Fruit fly (Drosophila melanogaster) whole organism, prepupa: ENCODE results near the gene CG14456.
A peak's percentile ranks its signal among the peaks of the same experiment; 100 is the strongest.

Experiments used
- CG31627 ChIP-seq: fragments of 200-800 bp; sonication (Bioruptor generic); optimal IDR thresholded peaks from 3 replicates; lab custom pipeline; 2016; ENCODE audit warnings: missing biosample characterization, missing genetic modification characterization
- CG6163 ChIP-seq: fragments of 200-800 bp; sonication (Bioruptor generic); IDR thresholded peaks from 3 replicates; pipeline ENCODE4 v1.3.6; 2022; ENCODE audit warnings: missing biosample characterization, missing genetic modification characterization
- CG6792 ChIP-seq: fragments of 200-800 bp; sonication (Bioruptor generic); optimal IDR thresholded peaks from 3 replicates; lab custom pipeline; 2016; ENCODE audit warnings: missing biosample characterization, missing genetic modification characterization
- CG8319 ChIP-seq: fragments of 200-800 bp; sonication (Bioruptor generic); optimal IDR thresholded peaks from 3 replicates; lab custom pipeline; 2016; ENCODE audit warnings: missing biosample characterization, missing genetic modification characterization
- eg ChIP-seq: fragments of 200-800 bp; sonication (Bioruptor generic); IDR thresholded peaks from 3 replicates; pipeline ENCODE4 v1.3.6; 2022; ENCODE audit warnings: missing biosample characterization, missing genetic modification characterization
- fd85E ChIP-seq: fragments of 200-800 bp; sonication (Bioruptor generic); optimal IDR thresholded peaks from 3 replicates; lab custom pipeline; 2016; ENCODE audit warnings: missing biosample characterization, missing genetic modification characterization

DNA sequence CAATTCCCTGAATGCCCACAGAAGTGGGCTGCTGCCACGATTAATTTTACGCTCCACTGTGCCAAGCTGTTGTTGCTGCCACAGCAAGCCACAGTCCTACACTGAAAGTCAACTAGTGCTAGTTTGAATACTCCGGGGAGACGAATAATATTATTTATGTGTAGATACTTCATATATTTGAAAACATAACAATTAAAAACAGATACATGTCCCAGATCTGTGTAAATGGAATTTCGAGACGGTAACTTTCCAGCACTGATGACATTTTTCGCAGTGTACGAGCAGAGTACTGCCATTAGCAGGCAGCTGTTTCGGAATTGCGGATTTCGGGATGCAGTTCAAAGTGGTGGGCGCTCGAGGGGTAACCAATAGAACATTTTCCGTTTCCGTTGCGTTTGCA is 21.9 kb upstream of the CG14456 start:
- peak; percentile 10 for TF ChIP-seq CG6792
- no peak for TF ChIP-seq eg (GFP tag; lab: Robert Waterston, UW)
- no peak for TF ChIP-seq fd85E (GFP tag; lab: Kevin White, UChicago)
- TF ChIP-seq CG31627 (GFP tag; lab: Kevin White, UChicago) = peak; percentile 46
- 0 out of 3 replicates have a peak, but pooled peaks have one; percentile 39 for TF ChIP-seq CG6163 (GFP tag; lab: Robert Waterston, UW)
- no peak for TF ChIP-seq CG8319 (GFP tag; lab: Kevin White, UChicago)
